Worm (Caenorhabditis elegans) whole organism, L2 larva: ENCODE measurements around the gene ZK105.6.

Experiments used
- ama-1 ChIP-seq: fragments of 150-350 bp; optimal IDR thresholded peaks from 2 replicates; lab custom pipeline; 2018; ENCODE audit warnings: inconsistent platforms
- elt-3 ChIP-seq: sonication (generic microtip); optimal IDR thresholded peaks from 2 replicates; lab custom pipeline; 2017; ENCODE audit warnings: missing biosample characterization, missing genetic modification characterization
- fos-1 ChIP-seq: fragments of 150-350 bp; optimal IDR thresholded peaks from 2 replicates; lab custom pipeline; 2014; ENCODE audit warnings: missing biosample characterization, missing genetic modification characterization
- mdl-1 ChIP-seq, 2 experiments: fragments of 150-350 bp in 1 of 2; sonication (generic microtip) in 1 of 2; optimal IDR thresholded peaks; 2 replicates each; lab custom pipeline; 2017; ENCODE audit warnings: missing biosample characterization in 2 of 2, missing genetic modification characterization in 2 of 2
- peb-1 ChIP-seq: fragments of 150-350 bp; optimal IDR thresholded peaks from 2 replicates; lab custom pipeline; 2014; ENCODE audit warnings: missing biosample characterization, missing genetic modification characterization
- snpc-4 ChIP-seq: fragments of 150-350 bp; optimal IDR thresholded peaks from 2 replicates; lab custom pipeline; 2014; ENCODE audit warnings: missing biosample characterization, missing genetic modification characterization
- unc-62 ChIP-seq: fragments of 150-350 bp; optimal IDR thresholded peaks from 2 replicates; lab custom pipeline; 2014; ENCODE audit warnings: missing biosample characterization, missing genetic modification reagents, missing genetic modification characterization

- TF ChIP-seq ama-1 (lab: Kevin White, UChicago) (no peak), fos-1 (tag; lab: Kevin White, UChicago) (no peak), snpc-4 (no peak), unc-62 (GFP tag; lab: Kevin White, UChicago) (no peak), mdl-1 (tag; optimal IDR thresholded peaks at IDR 0.05; lab: Kevin White, UChicago) (no peak), elt-3 (tag; lab: Kevin White, UChicago) (no peak), peb-1 (tag; lab: Kevin White, UChicago) (no peak)
Observed at ce11 chrV:7708525-7708924, 15.3 kb downstream of the ZK105.6 start, which contains the start of gene ZK105.11.
